Worm (Caenorhabditis elegans): ENCODE results near the gene F53A3.7.

The F53A3.7 gene

DNA sequence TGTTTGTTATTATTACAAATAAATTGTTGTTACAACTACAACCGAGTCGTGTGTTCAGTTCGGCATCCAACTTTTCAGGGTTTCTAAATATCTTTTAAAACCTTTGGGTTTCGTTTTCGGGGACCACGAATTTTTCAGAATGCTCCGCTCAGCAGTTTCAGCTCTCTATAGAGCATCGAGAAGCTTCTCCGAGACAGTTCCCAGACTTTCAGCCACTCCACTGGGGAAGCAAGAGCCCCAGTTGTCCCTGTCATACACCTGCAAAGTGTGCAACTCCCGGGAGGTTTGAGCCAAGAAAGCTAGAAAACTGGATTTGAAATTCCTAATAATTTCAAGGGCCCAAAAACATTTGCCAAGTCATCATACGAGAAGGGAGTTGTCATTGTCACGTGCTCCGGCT lies at the start of gene F53A3.7 (continued):
- TF ChIP-seq saeg-2 (GFP tag; IDR thresholded peaks at IDR 0.05) (no peak), mes-2 (tag; optimal IDR thresholded peaks at IDR 0.05; ENCODE audit: poor library complexity, severe bottlenecking) (peak; percentile 6), ztf-7 (tag; optimal IDR thresholded peaks at IDR 0.05) (no peak)

DNA sequence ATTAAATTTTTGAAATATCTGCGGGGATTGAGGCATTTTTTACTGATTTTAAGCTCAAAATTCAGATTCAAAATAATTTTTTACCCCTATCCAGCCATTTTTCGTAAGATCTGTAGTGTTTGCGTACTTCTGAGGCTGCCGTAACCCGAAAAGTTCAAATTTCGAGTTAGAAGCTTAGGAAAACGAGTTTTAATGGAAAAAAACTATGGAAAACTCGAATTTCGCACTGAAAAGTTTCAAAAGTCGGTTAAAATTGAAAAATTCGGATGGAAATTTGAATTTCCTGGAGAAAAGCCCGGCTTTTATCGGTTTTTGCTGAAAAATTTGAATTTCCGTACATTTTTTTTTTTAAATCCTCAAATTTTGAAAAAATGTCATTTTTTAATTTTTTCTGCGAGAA lies 47.4 kb upstream of the F53A3.7 start:
- TF ChIP-seq madf-5 (GFP tag; IDR thresholded peaks at IDR 0.05) (no peak), aha-1 (tag) (peak; percentile 91), daf-8 (GFP tag; IDR thresholded peaks at IDR 0.05) (no peak)

DNA sequence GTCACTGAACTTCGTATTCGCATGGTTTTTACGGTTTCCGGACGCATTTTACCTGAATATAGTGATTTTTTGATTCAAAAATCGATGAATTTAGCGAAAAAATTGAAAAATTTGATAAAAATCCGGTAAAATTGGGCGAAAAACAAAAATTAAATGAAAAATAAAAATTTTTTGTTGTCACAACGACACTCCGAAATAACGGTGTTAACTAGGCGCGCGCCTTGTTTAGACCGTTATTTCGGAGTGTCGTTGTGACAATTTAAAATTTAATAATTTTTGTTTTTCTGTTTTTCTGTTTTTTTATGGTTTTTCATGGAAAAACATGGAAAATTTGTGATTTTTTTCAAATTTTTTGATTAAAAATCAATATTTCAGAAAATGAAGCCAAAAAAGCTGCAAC lies 45.7 kb upstream of the F53A3.7 start, which contains the start of the genes B0524.6 and pqn-41:
Gene B0524.6, minus strand, starts transcription at position 52 of the 400 bp plus-strand sequence.
Gene pqn-41, plus strand, starts transcription at position 370 of the 400 bp plus-strand sequence.
- TF ChIP-seq T26A8.4 (GFP tag; IDR thresholded peaks at IDR 0.05) (no peak), nhr-10 (tag; optimal IDR thresholded peaks at IDR 0.05) (no peak), snpc-4 (tag; optimal IDR thresholded peaks at IDR 0.05) (no peak), F26F4.8 (GFP tag; conservative IDR thresholded peaks at IDR 0.05) (no peak), zip-2 (tag; optimal IDR thresholded peaks at IDR 0.05) (no peak), hlh-11 (tag; optimal IDR thresholded peaks at IDR 0.05) (no peak), ctbp-1 (GFP tag; IDR thresholded peaks at IDR 0.05) (no peak), aha-1 (tag) (no peak), Y48G9A.11 (GFP tag; IDR thresholded peaks at IDR 0.05) (peak; percentile 97), daf-16 (GFP tag; optimal IDR thresholded peaks at IDR 0.05) (no peak), daf-16 (tag; optimal IDR thresholded peaks at IDR 0.05) (peak; percentile 37), cey-2 (tag; optimal IDR thresholded peaks at IDR 0.05; ENCODE audit: borderline replicate concordance, insufficient read depth) (no peak), dve-1 (tag; optimal IDR thresholded peaks at IDR 0.05; ENCODE audit: insufficient read depth) (peak; percentile 46), lin-15B (tag; optimal IDR thresholded peaks at IDR 0.05) (no peak), nhr-41 (GFP tag; IDR thresholded peaks at IDR 0.05) (no peak), nhr-25 (tag; optimal IDR thresholded peaks at IDR 0.05; ENCODE audit: borderline replicate concordance, insufficient read depth) (no peak), dpl-1 (GFP tag; optimal IDR thresholded peaks at IDR 0.05) (peak; percentile 73), dmd-8 (GFP tag; IDR thresholded peaks at IDR 0.05) (no peak), nhr-6 (tag; optimal IDR thresholded peaks at IDR 0.05) (peak; percentile 18), T20F7.1 (GFP tag; optimal IDR thresholded peaks at IDR 0.05) (peak; percentile 98), lin-1 (GFP tag; IDR thresholded peaks at IDR 0.05) (no peak), zag-1 (tag; optimal IDR thresholded peaks at IDR 0.05) (no peak), pha-4 (GFP tag; IDR thresholded peaks at IDR 0.05) (no peak), pha-4 (tag; optimal IDR thresholded peaks at IDR 0.05) (peak; percentile 53), hmg-1.1 (GFP tag; IDR thresholded peaks at IDR 0.05) (0 out of 2 replicates have a peak, but pooled peaks have one; percentile 17), lsy-2 (tag; optimal IDR thresholded peaks at IDR 0.05) (peak in 1 of 2 experiments; percentile 90), daf-12 (tag; optimal IDR thresholded peaks at IDR 0.05) (no peak), hlh-30 (tag; optimal IDR thresholded peaks at IDR 0.05; ENCODE audit: insufficient read depth) (peak; percentile 23), fos-1 (tag; optimal IDR thresholded peaks at IDR 0.05) (no peak), F37D6.2 (tag; optimal IDR thresholded peaks at IDR 0.05) (no peak), mep-1 (tag; optimal IDR thresholded peaks at IDR 0.05) (peak; percentile 68), nhr-111 (GFP tag; optimal IDR thresholded peaks at IDR 0.05) (no peak), mes-2 (tag; optimal IDR thresholded peaks at IDR 0.05; ENCODE audit: poor library complexity, severe bottlenecking) (peak; percentile 75), rbr-2 (tag; optimal IDR thresholded peaks at IDR 0.05) (peak; percentile 11), F10B5.3 (tag; optimal IDR thresholded peaks at IDR 0.05) (no peak), attf-4 (tag; optimal IDR thresholded peaks at IDR 0.05) (no peak), ceh-62 (tag; optimal IDR thresholded peaks at IDR 0.05) (no peak), daf-19 (GFP tag; conservative IDR thresholded peaks at IDR 0.05) (no peak), duxl-1 (tag; optimal IDR thresholded peaks at IDR 0.05; ENCODE audit: poor library complexity) (no peak), lin-38 (GFP tag; IDR thresholded peaks at IDR 0.05) (peak; percentile 64), F49E8.2 (tag; optimal IDR thresholded peaks at IDR 0.05; ENCODE audit: borderline replicate concordance) (no peak), Y75B8A.6 (GFP tag; IDR thresholded peaks at IDR 0.05) (no peak), php-3 (GFP tag; IDR thresholded peaks at IDR 0.05) (no peak), mxl-2 (GFP tag; conservative IDR thresholded peaks at IDR 0.05) (no peak)
